Worm (Caenorhabditis elegans) whole organism, late embryonic: ENCODE data around the gene srx-26.

Experiments used
- C08G9.2 ChIP-seq: sonication (generic microtip); optimal IDR thresholded peaks from 2 replicates; lab custom pipeline; 2016; ENCODE audit warnings: mild to moderate bottlenecking, missing genetic modification characterization, moderate library complexity, missing compliant biosample characterization
- F13H6.1 ChIP-seq: sonication (generic microtip); optimal IDR thresholded peaks from 2 replicates; lab custom pipeline; 2016; ENCODE audit warnings: missing genetic modification characterization, missing compliant biosample characterization
- K02D7.2 ChIP-seq: sonication (generic microtip); optimal IDR thresholded peaks from 2 replicates; lab custom pipeline; 2017; ENCODE audit warnings: mild to moderate bottlenecking, missing genetic modification characterization, missing compliant biosample characterization
- K09A11.1 ChIP-seq: sonication (generic microtip); optimal IDR thresholded peaks from 2 replicates; lab custom pipeline; 2017; ENCODE audit warnings: antibody characterized with exemption, mild to moderate bottlenecking, missing genetic modification characterization, missing compliant biosample characterization; ENCODE audit not compliant: insufficient read depth
- Y22D7AL.16 ChIP-seq: sonication (generic microtip); optimal IDR thresholded peaks from 2 replicates; lab custom pipeline; 2016; ENCODE audit warnings: missing genetic modification characterization, missing compliant biosample characterization
- ahr-1 ChIP-seq: sonication (generic microtip); optimal IDR thresholded peaks from 2 replicates; lab custom pipeline; 2016; ENCODE audit warnings: missing genetic modification characterization, missing compliant biosample characterization
- ceh-14 ChIP-seq: sonication (generic microtip); optimal IDR thresholded peaks from 2 replicates; lab custom pipeline; 2016; ENCODE audit warnings: missing genotype, missing genetic modification characterization, missing compliant biosample characterization
- ceh-18 ChIP-seq: sonication (generic microtip); optimal IDR thresholded peaks from 2 replicates; lab custom pipeline; 2016; ENCODE audit warnings: missing genetic modification characterization, missing compliant biosample characterization
- ceh-19 ChIP-seq: fragments of 200-800 bp; sonication (Bioruptor generic); optimal IDR thresholded peaks from 2 replicates; lab custom pipeline; 2018; ENCODE audit warnings: mild to moderate bottlenecking, missing genetic modification characterization, missing compliant biosample characterization
- ceh-45 ChIP-seq: fragments of 200-800 bp; sonication (Bioruptor generic); IDR thresholded peaks from 2 replicates; pipeline ENCODE4 v1.3.6; 2022; ENCODE audit warnings: missing genetic modification reagents, missing genetic modification characterization, missing compliant biosample characterization
- ceh-48 ChIP-seq: sonication (generic microtip); optimal IDR thresholded peaks from 2 replicates; lab custom pipeline; 2016; ENCODE audit warnings: missing genetic modification characterization, inconsistent platforms, missing compliant biosample characterization
- ceh-6 ChIP-seq: fragments of 200-800 bp; sonication (Bioruptor generic); optimal IDR thresholded peaks from 2 replicates; lab custom pipeline; 2018; ENCODE audit warnings: mild to moderate bottlenecking, missing genetic modification characterization, missing compliant biosample characterization
- dmd-4 ChIP-seq: sonication (generic microtip); optimal IDR thresholded peaks from 2 replicates; lab custom pipeline; 2016; ENCODE audit warnings: borderline replicate concordance, missing genetic modification characterization, missing compliant biosample characterization
- elt-2 ChIP-seq: sonication (generic microtip); optimal IDR thresholded peaks from 2 replicates; lab custom pipeline; 2016; ENCODE audit warnings: missing genetic modification reagents, missing genetic modification characterization, missing compliant biosample characterization
- ets-4 ChIP-seq: sonication (generic microtip); optimal IDR thresholded peaks from 2 replicates; lab custom pipeline; 2016; ENCODE audit warnings: missing genetic modification characterization, missing compliant biosample characterization
- eyg-1 ChIP-seq: sonication (generic microtip); optimal IDR thresholded peaks from 2 replicates; lab custom pipeline; 2016; ENCODE audit warnings: missing genotype, missing genetic modification characterization, missing compliant biosample characterization
- fax-1 ChIP-seq: sonication (generic microtip); optimal IDR thresholded peaks from 2 replicates; lab custom pipeline; 2016; ENCODE audit warnings: missing genotype, missing genetic modification characterization, missing compliant biosample characterization
- gmeb-2 ChIP-seq: sonication (generic microtip); optimal IDR thresholded peaks from 2 replicates; lab custom pipeline; 2016; ENCODE audit warnings: missing genetic modification characterization, inconsistent platforms, missing compliant biosample characterization
- hlh-13 ChIP-seq: fragments of 200-800 bp; sonication (Bioruptor generic); optimal IDR thresholded peaks from 2 replicates; lab custom pipeline; 2018; ENCODE audit warnings: mild to moderate bottlenecking, missing genetic modification characterization, missing compliant biosample characterization
- hlh-15 ChIP-seq: sonication (generic microtip); optimal IDR thresholded peaks from 2 replicates; lab custom pipeline; 2016; ENCODE audit warnings: missing genetic modification characterization, missing compliant biosample characterization
- hlh-30 ChIP-seq: sonication (generic microtip); optimal IDR thresholded peaks from 2 replicates; lab custom pipeline; 2017; ENCODE audit warnings: antibody characterized with exemption, missing genetic modification characterization, missing compliant biosample characterization; ENCODE audit not compliant: insufficient read depth
- hlh-6 ChIP-seq: sonication (generic microtip); optimal IDR thresholded peaks from 2 replicates; lab custom pipeline; 2016; ENCODE audit warnings: missing genotype, missing genetic modification characterization, missing compliant biosample characterization
- hlh-8 ChIP-seq: sonication (generic microtip); optimal IDR thresholded peaks from 2 replicates; lab custom pipeline; 2016; ENCODE audit warnings: missing genotype, missing genetic modification characterization, missing compliant biosample characterization
- lin-11 ChIP-seq: fragments of 200-800 bp; sonication (Bioruptor generic); optimal IDR thresholded peaks from 2 replicates; lab custom pipeline; 2018; ENCODE audit warnings: mild to moderate bottlenecking, missing genetic modification characterization, missing compliant biosample characterization
- madf-2 ChIP-seq: sonication (generic microtip); optimal IDR thresholded peaks from 2 replicates; lab custom pipeline; 2017; ENCODE audit warnings: missing genetic modification characterization, missing compliant biosample characterization
- nfya-1 ChIP-seq: sonication (generic microtip); optimal IDR thresholded peaks from 2 replicates; lab custom pipeline; 2017; ENCODE audit warnings: missing genetic modification characterization, mild to moderate bottlenecking, missing compliant biosample characterization, antibody characterized with exemption, moderate library complexity
- npax-4 ChIP-seq: sonication (generic microtip); optimal IDR thresholded peaks from 2 replicates; lab custom pipeline; 2016; ENCODE audit warnings: missing genetic modification characterization, missing compliant biosample characterization
- odd-2 ChIP-seq: sonication (generic microtip); optimal IDR thresholded peaks from 2 replicates; lab custom pipeline; 2017; ENCODE audit warnings: antibody characterized with exemption, mild to moderate bottlenecking, missing genetic modification characterization, missing compliant biosample characterization
- pag-3 ChIP-seq: sonication (generic microtip); optimal IDR thresholded peaks from 2 replicates; lab custom pipeline; 2016; ENCODE audit warnings: missing compliant biosample characterization, missing genetic modification characterization, borderline replicate concordance
- pat-9 ChIP-seq: fragments of 200-800 bp; sonication (Bioruptor generic); optimal IDR thresholded peaks from 2 replicates; lab custom pipeline; 2018; ENCODE audit warnings: mild to moderate bottlenecking, missing genetic modification characterization, moderate library complexity, missing compliant biosample characterization
- pha-2 ChIP-seq: sonication (generic microtip); optimal IDR thresholded peaks from 2 replicates; lab custom pipeline; 2017; ENCODE audit warnings: mild to moderate bottlenecking, missing genetic modification characterization, missing compliant biosample characterization
- pha-4 ChIP-seq: fragments of 150-350 bp; optimal IDR thresholded peaks from 2 replicates; lab custom pipeline; 2018; ENCODE audit warnings: missing biosample characterization, missing genetic modification reagents, missing genetic modification characterization
- pqm-1 ChIP-seq: sonication (generic microtip); optimal IDR thresholded peaks from 2 replicates; lab custom pipeline; 2016; ENCODE audit warnings: missing genetic modification characterization, missing compliant biosample characterization
- sox-4 ChIP-seq: sonication (generic microtip); optimal IDR thresholded peaks from 2 replicates; lab custom pipeline; 2017; ENCODE audit warnings: mild to moderate bottlenecking, missing genetic modification characterization, inconsistent platforms, missing compliant biosample characterization
- syd-9 ChIP-seq: sonication (generic microtip); optimal IDR thresholded peaks from 2 replicates; lab custom pipeline; 2016; ENCODE audit warnings: mild to moderate bottlenecking, missing genetic modification characterization, moderate library complexity, missing compliant biosample characterization
- ttx-3 ChIP-seq: sonication (generic microtip); optimal IDR thresholded peaks from 2 replicates; lab custom pipeline; 2016; ENCODE audit warnings: missing genetic modification reagents, missing genetic modification characterization, missing compliant biosample characterization
- unc-3 ChIP-seq, 2 experiments: fragments of 200-800 bp in 1 of 2; sonication (Bioruptor generic) in 1 of 2; sonication (generic microtip) in 1 of 2; conservative IDR thresholded peaks in 1 of 2; optimal IDR thresholded peaks in 1 of 2; 2 replicates each; pipeline versions ENCODE4 v1.3.6 to Lab custom; 2016 to 2022; ENCODE audit warnings: missing compliant biosample characterization in 2 of 2, missing genetic modification characterization in 2 of 2, missing genetic modification reagents in 1 of 2
- unc-86 ChIP-seq: sonication (generic microtip); optimal IDR thresholded peaks from 2 replicates; lab custom pipeline; 2016; ENCODE audit warnings: missing genetic modification characterization, missing compliant biosample characterization
- zip-5 ChIP-seq: sonication (generic microtip); optimal IDR thresholded peaks from 2 replicates; lab custom pipeline; 2016; ENCODE audit warnings: missing genetic modification characterization, missing compliant biosample characterization

Gene srx-26

ce11 chrV:2758437-2758836, 5.5 kb upstream of the srx-26 start:
- TF ChIP-seq pha-2 (tag; lab: Kevin White, UChicago) (no peak), dmd-4 (tag; lab: Kevin White, UChicago) (no peak), ceh-19 (GFP tag; lab: Kevin White, UChicago) (no peak), odd-2 (no peak), Y22D7AL.16 (no peak), ttx-3 (tag; lab: Kevin White, UChicago) (no peak), unc-86 (no peak), hlh-13 (GFP tag; lab: Kevin White, UChicago) (no peak), C08G9.2 (no peak), madf-2 (tag; lab: Kevin White, UChicago) (no peak), unc-3 (GFP tag; conservative IDR thresholded peaks at IDR 0.05; lab: Robert Waterston, UW) (no peak), unc-3 (tag; optimal IDR thresholded peaks at IDR 0.05; lab: Kevin White, UChicago) (no peak), K02D7.2 (no peak), hlh-6 (no peak), lin-11 (no peak), zip-5 (no peak), gmeb-2 (tag; lab: Kevin White, UChicago) (no peak)
- TF ChIP-seq, all 69 proteins: peak for 0

- TF ChIP-seq ceh-18 (tag; lab: Kevin White, UChicago) (no peak), sox-4 (tag; lab: Kevin White, UChicago) (no peak), hlh-15 (tag; lab: Kevin White, UChicago) (no peak), eyg-1 (no peak), fax-1 (tag; lab: Kevin White, UChicago) (no peak), pag-3 (no peak), syd-9 (no peak), F13H6.1 (no peak), ceh-45 (no peak), hlh-8 (tag; lab: Kevin White, UChicago) (no peak), pqm-1 (no peak), hlh-30 (tag; lab: Kevin White, UChicago) (no peak), npax-4 (tag; lab: Kevin White, UChicago) (no peak), ceh-6 (GFP tag; lab: Kevin White, UChicago) (no peak)
These were observed 4.5 kb upstream of the srx-26 start, which contains the start of gene srx-28 for ce11 chrV:2757226-2757893. srx-28 (minus strand) TSS chrV:2757276.

ce11 chrV:2750006-2750405, 2.9 kb downstream of the srx-26 start, which contains the start of gene srx-24:
srx-24 (minus strand) TSS chrV:2750106.
- no peak for TF ChIP-seq ttx-3 (tag; lab: Kevin White, UChicago)
- TF ChIP-seq hlh-8 (tag; lab: Kevin White, UChicago) = no peak
- no peak for TF ChIP-seq pqm-1
- TF ChIP-seq madf-2 (tag; lab: Kevin White, UChicago) = no peak
- TF ChIP-seq elt-2 (tag; lab: Kevin White, UChicago) = no peak
- no peak for TF ChIP-seq sox-4 (tag; lab: Kevin White, UChicago)
- TF ChIP-seq, all 69 proteins: peak for 0

- TF ChIP-seq ceh-14 (tag; lab: Kevin White, UChicago) (no peak), ahr-1 (no peak), K09A11.1 (tag; lab: Kevin White, UChicago) (no peak), unc-86 (no peak), ceh-18 (tag; lab: Kevin White, UChicago) (no peak), pat-9 (tag; lab: Kevin White, UChicago) (no peak), pha-4 (tag; lab: Kevin White, UChicago) (no peak), elt-2 (tag; lab: Kevin White, UChicago) (no peak), nfya-1 (tag; lab: Kevin White, UChicago) (no peak), ceh-48 (tag; lab: Kevin White, UChicago) (no peak), ets-4 (no peak)
These were observed 6.5 kb downstream of the srx-26 start for ce11 chrV:2746404-2746803.
